Worm (Caenorhabditis elegans) whole organism, young adult: Measurements from ENCODE around the gene C30F2.2.
A peak's percentile ranks its signal among the peaks of the same experiment; 100 is the strongest.

Source experiments
- B0019.2 ChIP-seq: fragments of 200-800 bp; sonication (Bioruptor generic); conservative IDR thresholded peaks from 2 replicates; pipeline ENCODE4 v1.3.6; 2022; ENCODE audit warnings: missing genetic modification reagents, missing genetic modification characterization, missing compliant biosample characterization
- B0261.1 ChIP-seq: sonication (generic microtip); optimal IDR thresholded peaks from 2 replicates; lab custom pipeline; 2016; ENCODE audit warnings: mild to moderate bottlenecking, missing genetic modification characterization, moderate library complexity, missing compliant biosample characterization
- F37B4.10 ChIP-seq: fragments of 200-800 bp; sonication (Bioruptor generic); IDR thresholded peaks from 2 replicates; pipeline ENCODE4 v1.3.6; 2022; ENCODE audit warnings: missing genetic modification characterization, missing compliant biosample characterization
- F57C9.4 ChIP-seq: sonication (generic microtip); optimal IDR thresholded peaks from 2 replicates; lab custom pipeline; 2017; ENCODE audit warnings: mild to moderate bottlenecking, missing genetic modification characterization, missing compliant biosample characterization
- T07F8.4 ChIP-seq: sonication (generic microtip); optimal IDR thresholded peaks from 2 replicates; lab custom pipeline; 2016; ENCODE audit warnings: mild to moderate bottlenecking, missing genetic modification characterization, moderate library complexity, missing compliant biosample characterization
- Y56A3A.18 ChIP-seq: fragments of 200-800 bp; sonication (Bioruptor generic); IDR thresholded peaks from 2 replicates; pipeline ENCODE4 v1.3.6; 2022; ENCODE audit warnings: missing genetic modification reagents, missing genetic modification characterization, missing compliant biosample characterization
- Y79H2A.3 ChIP-seq: fragments of 200-800 bp; sonication (Bioruptor generic); conservative IDR thresholded peaks from 2 replicates; pipeline ENCODE4 v1.3.6; 2022; ENCODE audit warnings: missing genetic modification reagents, missing genetic modification characterization, missing compliant biosample characterization
- attf-6 ChIP-seq: fragments of 200-800 bp; sonication (Bioruptor generic); IDR thresholded peaks from 2 replicates; pipeline ENCODE4 v1.3.6; 2022; ENCODE audit warnings: missing genetic modification reagents, missing genetic modification characterization, missing compliant biosample characterization
- bed-2 ChIP-seq: fragments of 200-800 bp; sonication (Bioruptor generic); IDR thresholded peaks from 2 replicates; pipeline ENCODE4 v1.3.6; 2022; ENCODE audit warnings: missing genetic modification reagents, missing genetic modification characterization, missing compliant biosample characterization
- ceh-40 ChIP-seq: fragments of 200-800 bp; sonication (Bioruptor generic); IDR thresholded peaks from 2 replicates; pipeline ENCODE4 v1.3.6; 2022; ENCODE audit warnings: missing genetic modification characterization, missing compliant biosample characterization
- ceh-91 ChIP-seq: fragments of 200-800 bp; sonication (Bioruptor generic); IDR thresholded peaks from 2 replicates; pipeline ENCODE4 v1.3.6; 2022; ENCODE audit warnings: missing genetic modification reagents, missing genetic modification characterization, missing compliant biosample characterization
- die-1 ChIP-seq: sonication (generic microtip); optimal IDR thresholded peaks from 2 replicates; lab custom pipeline; 2016; ENCODE audit warnings: missing genotype, mild to moderate bottlenecking, missing genetic modification characterization, missing compliant biosample characterization
- egl-18 ChIP-seq: fragments of 200-800 bp; sonication (Bioruptor generic); IDR thresholded peaks from 2 replicates; pipeline ENCODE4 v1.3.6; 2022; ENCODE audit warnings: missing genetic modification reagents, missing genetic modification characterization, missing compliant biosample characterization
- egrh-3 ChIP-seq: fragments of 200-800 bp; sonication (Bioruptor generic); IDR thresholded peaks from 2 replicates; pipeline ENCODE4 v1.3.6; 2022; ENCODE audit warnings: missing genetic modification reagents, missing genetic modification characterization, missing compliant biosample characterization
- ekl-4 ChIP-seq: fragments of 200-800 bp; sonication (Bioruptor generic); IDR thresholded peaks from 2 replicates; pipeline ENCODE4 v1.3.6; 2022; ENCODE audit warnings: missing genetic modification reagents, missing genetic modification characterization, missing compliant biosample characterization
- hmg-1.2 ChIP-seq: fragments of 200-800 bp; sonication (Bioruptor generic); IDR thresholded peaks from 2 replicates; pipeline ENCODE4 v1.3.6; 2022; ENCODE audit warnings: missing genetic modification reagents, missing genetic modification characterization, missing compliant biosample characterization
- let-526 ChIP-seq: fragments of 200-800 bp; sonication (Bioruptor generic); IDR thresholded peaks from 2 replicates; pipeline ENCODE4 v1.3.6; 2022; ENCODE audit warnings: missing genetic modification reagents, missing genetic modification characterization, missing compliant biosample characterization
- lin-26 ChIP-seq: fragments of 200-800 bp; sonication (Bioruptor generic); IDR thresholded peaks from 2 replicates; pipeline ENCODE4 v1.3.6; 2022; ENCODE audit warnings: missing genetic modification reagents, missing genetic modification characterization, missing compliant biosample characterization
- mes-4 ChIP-seq: sonication (generic microtip); optimal IDR thresholded peaks from 2 replicates; lab custom pipeline; 2016; ENCODE audit warnings: missing genotype, missing genetic modification characterization, missing compliant biosample characterization
- nfya-2 ChIP-seq: fragments of 200-800 bp; sonication (Bioruptor generic); IDR thresholded peaks from 2 replicates; pipeline ENCODE4 v1.3.6; 2022; ENCODE audit warnings: missing genetic modification reagents, missing genetic modification characterization, missing compliant biosample characterization
- nhr-27 ChIP-seq: fragments of 200-800 bp; sonication (Bioruptor generic); optimal IDR thresholded peaks from 2 replicates; lab custom pipeline; 2018; ENCODE audit warnings: mild to moderate bottlenecking, missing genetic modification characterization, moderate library complexity, missing compliant biosample characterization
- pbrm-1 ChIP-seq: fragments of 200-800 bp; sonication (Bioruptor generic); IDR thresholded peaks from 2 replicates; pipeline ENCODE4 v1.3.6; 2022; ENCODE audit warnings: missing genetic modification reagents, missing genetic modification characterization, missing compliant biosample characterization
- pha-4 ChIP-seq: fragments of 150-350 bp; sonication (generic microtip); optimal IDR thresholded peaks from 2 replicates; lab custom pipeline; 2014; ENCODE audit warnings: missing biosample characterization, missing genetic modification reagents, missing genetic modification characterization
- rcor-1 ChIP-seq: fragments of 200-800 bp; sonication (Bioruptor generic); IDR thresholded peaks from 2 replicates; pipeline ENCODE4 v1.3.6; 2022; ENCODE audit warnings: missing genetic modification reagents, missing genetic modification characterization, missing compliant biosample characterization
- sea-2 ChIP-seq: fragments of 200-800 bp; sonication (Bioruptor generic); IDR thresholded peaks from 2 replicates; pipeline ENCODE4 v1.3.6; 2022; ENCODE audit warnings: missing genetic modification characterization, missing compliant biosample characterization
- snpc-4 ChIP-seq, 5 experiments: fragments of 150-350 bp in 1 of 5; sonication (generic microtip) in 4 of 5; optimal IDR thresholded peaks; 2 replicates each; lab custom pipeline; 2014 to 2018; ENCODE audit warnings: missing genetic modification characterization in 5 of 5, missing biosample characterization in 3 of 5, antibody characterized with exemption in 2 of 5, mild to moderate bottlenecking in 2 of 5, missing compliant biosample characterization in 2 of 5, missing genotype in 2 of 5, moderate library complexity in 2 of 5, missing genetic modification reagents in 1 of 5
- tlf-1 ChIP-seq: fragments of 200-800 bp; sonication (Bioruptor generic); optimal IDR thresholded peaks from 2 replicates; lab custom pipeline; 2018; ENCODE audit warnings: mild to moderate bottlenecking, missing genetic modification characterization, missing compliant biosample characterization
- zfh-2 ChIP-seq: fragments of 200-800 bp; sonication (Bioruptor generic); conservative IDR thresholded peaks from 2 replicates; pipeline ENCODE4 v1.3.6; 2022; ENCODE audit warnings: missing genetic modification reagents, missing genetic modification characterization, missing compliant biosample characterization
- ztf-18 ChIP-seq: sonication (generic microtip); optimal IDR thresholded peaks from 2 replicates; lab custom pipeline; 2016; ENCODE audit warnings: missing genotype, mild to moderate bottlenecking, missing genetic modification characterization, missing compliant biosample characterization
- ztf-25 ChIP-seq: fragments of 200-800 bp; sonication (Bioruptor generic); IDR thresholded peaks from 2 replicates; pipeline ENCODE4 v1.3.6; 2022; ENCODE audit warnings: missing genetic modification reagents, missing genetic modification characterization, missing compliant biosample characterization
- ztf-28 ChIP-seq: fragments of 200-800 bp; sonication (Bioruptor generic); IDR thresholded peaks from 2 replicates; pipeline ENCODE4 v1.3.6; 2022; ENCODE audit warnings: missing genetic modification reagents, missing genetic modification characterization, missing compliant biosample characterization
- ztf-3 ChIP-seq: fragments of 200-800 bp; sonication (Bioruptor generic); optimal IDR thresholded peaks from 2 replicates; lab custom pipeline; 2018; ENCODE audit warnings: mild to moderate bottlenecking, missing genetic modification characterization, missing compliant biosample characterization

C30F2.2 gene

DNA sequence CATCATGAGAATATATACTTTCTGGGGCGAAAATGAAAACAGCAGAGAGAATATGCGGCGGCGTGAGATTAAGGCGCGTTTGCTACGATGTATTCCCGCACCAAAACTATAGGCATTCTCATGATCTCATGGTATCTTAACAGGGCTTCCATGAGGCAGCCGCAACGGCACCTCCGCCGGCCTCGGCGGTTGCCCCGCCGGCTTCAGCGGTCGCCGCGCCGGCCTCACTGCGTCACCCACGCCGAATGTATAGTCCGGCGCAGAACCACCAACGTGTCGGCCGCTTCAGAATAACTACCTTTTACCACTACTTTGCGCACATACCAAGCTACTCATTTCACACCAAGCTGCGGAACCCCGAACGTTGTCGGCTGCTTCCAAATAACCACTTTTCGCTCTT, 32.6 kb upstream of the C30F2.2 start:
- TF ChIP-seq pha-4 (tag; lab: Kevin White, UChicago): no peak
- TF ChIP-seq F37B4.10 (GFP tag; lab: Robert Waterston, UW): 0 out of 2 replicates have a peak, but pooled peaks have one; percentile 4
- TF ChIP-seq F57C9.4 (tag; lab: Kevin White, UChicago): no peak
- no peak for TF ChIP-seq ceh-91
- TF ChIP-seq zfh-2 (GFP tag; lab: Robert Waterston, UW): peak; percentile 94
- peak; percentile 87; the same call in 1 of the 2 replicates for TF ChIP-seq egrh-3 (GFP tag; lab: Robert Waterston, UW)
- no peak for TF ChIP-seq mes-4 (tag; lab: Kevin White, UChicago)
- no peak for TF ChIP-seq B0019.2
- TF ChIP-seq T07F8.4 (tag; lab: Kevin White, UChicago): no peak
- no peak for TF ChIP-seq egl-18 (GFP tag; lab: Robert Waterston, UW)

DNA sequence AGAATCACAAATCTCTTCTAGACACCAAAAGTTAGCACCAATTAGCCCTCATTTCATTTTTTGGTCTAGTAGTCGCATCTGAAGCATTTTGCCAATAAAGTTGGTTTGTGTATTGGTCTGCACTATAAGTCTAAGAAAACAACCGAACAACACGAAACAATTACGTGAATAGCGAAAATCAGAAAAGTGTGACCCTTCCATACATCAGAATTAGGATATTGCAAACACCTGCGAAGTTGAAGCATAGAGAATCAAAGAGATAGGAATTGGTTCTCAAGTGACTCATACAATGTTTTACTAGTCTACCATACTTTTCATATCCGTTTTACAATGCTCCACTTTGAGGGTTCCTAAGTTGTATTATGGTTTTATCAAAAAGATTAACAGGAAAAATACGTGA, 32.2 kb upstream of the C30F2.2 start:
- no peak for TF ChIP-seq die-1 (tag; lab: Kevin White, UChicago)
- no peak for TF ChIP-seq ztf-3 (GFP tag; lab: Kevin White, UChicago)
- TF ChIP-seq pbrm-1 (GFP tag; lab: Robert Waterston, UW): no peak
- TF ChIP-seq egl-18 (GFP tag; lab: Robert Waterston, UW): no peak
- no peak for TF ChIP-seq ztf-28 (GFP tag; lab: Robert Waterston, UW)
- TF ChIP-seq B0261.1 (tag; lab: Kevin White, UChicago): no peak
- TF ChIP-seq rcor-1 (GFP tag; lab: Robert Waterston, UW): no peak
- no peak for TF ChIP-seq attf-6 (GFP tag; lab: Robert Waterston, UW)
- no peak for TF ChIP-seq nhr-27 (tag; lab: Kevin White, UChicago)
- TF ChIP-seq tlf-1 (GFP tag; lab: Kevin White, UChicago): no peak

DNA sequence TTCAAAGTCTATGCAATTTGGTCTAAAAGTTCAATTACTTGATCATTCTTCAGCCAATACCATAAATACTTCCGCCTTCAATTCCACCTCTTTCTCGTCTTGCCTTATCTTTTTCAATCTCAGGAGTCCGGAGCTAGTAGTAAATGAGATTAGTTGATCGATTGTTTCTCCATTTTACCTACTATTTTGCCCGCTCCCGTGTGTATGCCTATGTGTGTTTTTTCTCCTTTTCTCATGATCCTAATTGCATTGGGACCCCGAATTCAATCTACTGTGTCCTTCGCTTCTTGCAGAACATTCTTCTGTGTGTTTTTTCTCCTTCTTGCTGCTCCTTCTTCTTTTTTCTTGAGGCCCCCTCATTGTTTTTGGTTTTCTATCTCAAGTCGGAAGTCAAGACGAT, 31.3 kb upstream of the C30F2.2 start:
- TF ChIP-seq ztf-25 (GFP tag; lab: Robert Waterston, UW): no peak
- TF ChIP-seq let-526 (GFP tag; lab: Robert Waterston, UW): no peak
- no peak for TF ChIP-seq mes-4 (tag; lab: Kevin White, UChicago)
- no peak for TF ChIP-seq hmg-1.2 (GFP tag; lab: Robert Waterston, UW)
- TF ChIP-seq pha-4 (tag; lab: Kevin White, UChicago): no peak
- TF ChIP-seq ceh-40: no peak
- no peak for TF ChIP-seq snpc-4 (GFP tag; optimal IDR thresholded peaks at IDR 0.05; lab: Kevin White, UChicago)
- no peak for TF ChIP-seq snpc-4 (tag; optimal IDR thresholded peaks at IDR 0.05; lab: Kevin White, UChicago)
- TF ChIP-seq ztf-18 (tag; lab: Kevin White, UChicago): no peak
- TF ChIP-seq B0261.1 (tag; lab: Kevin White, UChicago): no peak
- TF ChIP-seq sea-2 (GFP tag; lab: Robert Waterston, UW): no peak
- TF ChIP-seq Y56A3A.18 (GFP tag; lab: Robert Waterston, UW): no peak
- no peak for TF ChIP-seq Y79H2A.3 (GFP tag; lab: Robert Waterston, UW)
- TF ChIP-seq, all 124 proteins: peak for 0

DNA sequence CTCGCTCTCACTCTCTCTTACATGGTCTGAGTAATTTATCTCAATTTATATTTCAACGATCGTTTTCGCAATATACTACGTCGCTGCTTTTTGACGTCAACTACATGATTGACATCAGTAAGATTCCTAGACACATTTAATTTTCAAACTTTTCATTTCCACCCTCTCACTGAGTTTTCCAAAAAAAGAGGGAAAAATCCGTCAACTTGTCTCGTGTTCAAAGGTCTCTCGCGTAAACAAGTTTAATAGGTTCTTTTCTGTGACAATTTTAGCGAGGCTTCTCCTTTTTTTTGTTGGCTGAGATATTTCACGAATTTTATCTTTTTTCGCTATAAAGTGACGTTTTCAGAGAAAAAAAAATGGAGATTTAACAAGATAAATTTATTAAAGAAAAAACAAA, 29.0 kb upstream of the C30F2.2 start:
- TF ChIP-seq bed-2 (GFP tag; lab: Robert Waterston, UW) (no peak), lin-26 (GFP tag; lab: Robert Waterston, UW) (no peak), ekl-4 (GFP tag; lab: Robert Waterston, UW) (no peak), rcor-1 (GFP tag; lab: Robert Waterston, UW) (no peak), nfya-2 (GFP tag; lab: Robert Waterston, UW) (no peak)
- TF ChIP-seq, all 124 proteins: peak for 0
